Fruit fly (Drosophila melanogaster) whole organism, prepupa: ENCODE data around the gene CG31161.

Source experiments
- CG10631 ChIP-seq: fragments of 200-800 bp; sonication (Bioruptor generic); optimal IDR thresholded peaks from 2 replicates; lab custom pipeline; 2016; ENCODE audit warnings: missing biosample characterization, missing genetic modification characterization
- CG10669 ChIP-seq: fragments of 200-800 bp; sonication (Bioruptor generic); optimal IDR thresholded peaks from 3 replicates; lab custom pipeline; 2018; ENCODE audit warnings: missing biosample characterization, mild to moderate bottlenecking, missing genetic modification characterization, moderate library complexity
- CG11294 ChIP-seq: fragments of 200-800 bp; sonication (Bioruptor generic); IDR thresholded peaks from 2 replicates; pipeline ENCODE4 v1.3.6; 2022; ENCODE audit warnings: missing biosample characterization, missing genetic modification characterization
- CG11902 ChIP-seq: fragments of 200-800 bp; sonication (Bioruptor generic); optimal IDR thresholded peaks from 3 replicates; lab custom pipeline; 2016; ENCODE audit warnings: missing biosample characterization, missing genetic modification characterization
- CG15336 ChIP-seq: fragments of 200-800 bp; sonication (Bioruptor generic); IDR thresholded peaks from 2 replicates; pipeline ENCODE4 v1.3.6; 2022; ENCODE audit warnings: missing biosample characterization, missing genetic modification characterization
- CG1621 ChIP-seq: fragments of 200-800 bp; sonication (Bioruptor generic); optimal IDR thresholded peaks from 3 replicates; lab custom pipeline; 2018; ENCODE audit warnings: missing biosample characterization, mild to moderate bottlenecking, missing genetic modification characterization
- CG16779 ChIP-seq: fragments of 200-800 bp; sonication (Bioruptor generic); optimal IDR thresholded peaks from 3 replicates; lab custom pipeline; 2017; ENCODE audit warnings: missing biosample characterization, mild to moderate bottlenecking, missing genetic modification characterization
- CG3032 ChIP-seq: fragments of 200-800 bp; optimal IDR thresholded peaks from 2 replicates; lab custom pipeline; 2019; ENCODE audit warnings: missing biosample characterization, mild to moderate bottlenecking, missing genetic modification characterization, moderate library complexity
- CG31627 ChIP-seq: fragments of 200-800 bp; sonication (Bioruptor generic); optimal IDR thresholded peaks from 3 replicates; lab custom pipeline; 2016; ENCODE audit warnings: missing biosample characterization, missing genetic modification characterization
- CG32006 ChIP-seq: fragments of 200-800 bp; sonication (Bioruptor generic); optimal IDR thresholded peaks from 3 replicates; lab custom pipeline; 2017; ENCODE audit warnings: missing biosample characterization, mild to moderate bottlenecking, missing genetic modification characterization
- CG34406 ChIP-seq: fragments of 200-800 bp; sonication (Bioruptor generic); optimal IDR thresholded peaks from 3 replicates; lab custom pipeline; 2016; ENCODE audit warnings: missing biosample characterization, missing genetic modification characterization
- CG3919 ChIP-seq: fragments of 200-800 bp; sonication (Bioruptor generic); optimal IDR thresholded peaks from 3 replicates; lab custom pipeline; 2016; ENCODE audit warnings: missing biosample characterization, missing genetic modification characterization
- CG4318 ChIP-seq: fragments of 200-800 bp; sonication (Bioruptor generic); optimal IDR thresholded peaks from 3 replicates; lab custom pipeline; 2017; ENCODE audit warnings: missing biosample characterization, mild to moderate bottlenecking, missing genetic modification characterization
- CG6163 ChIP-seq: fragments of 200-800 bp; sonication (Bioruptor generic); IDR thresholded peaks from 3 replicates; pipeline ENCODE4 v1.3.6; 2022; ENCODE audit warnings: missing biosample characterization, missing genetic modification characterization
- CG6276 ChIP-seq: fragments of 200-800 bp; sonication (Bioruptor generic); optimal IDR thresholded peaks from 2 replicates; lab custom pipeline; 2017; ENCODE audit warnings: missing biosample characterization, mild to moderate bottlenecking, missing genetic modification characterization
- CG6792 ChIP-seq: fragments of 200-800 bp; sonication (Bioruptor generic); optimal IDR thresholded peaks from 3 replicates; lab custom pipeline; 2016; ENCODE audit warnings: missing biosample characterization, missing genetic modification characterization
- CG6808 ChIP-seq: fragments of 200-800 bp; sonication (Bioruptor generic); optimal IDR thresholded peaks from 3 replicates; lab custom pipeline; 2017; ENCODE audit warnings: missing biosample characterization, missing genetic modification characterization, mild to moderate bottlenecking, moderate library complexity, missing genetic modification reagents
- CG6854 ChIP-seq: fragments of 200-800 bp; sonication (Bioruptor generic); optimal IDR thresholded peaks from 2 replicates; lab custom pipeline; 2017; ENCODE audit warnings: missing biosample characterization, mild to moderate bottlenecking, missing genetic modification characterization
- CG7368 ChIP-seq: fragments of 200-800 bp; sonication (Bioruptor generic); optimal IDR thresholded peaks from 3 replicates; lab custom pipeline; 2016; ENCODE audit warnings: missing biosample characterization, missing genetic modification characterization
- CG8119 ChIP-seq: fragments of 200-800 bp; sonication (Bioruptor generic); IDR thresholded peaks from 3 replicates; pipeline ENCODE4 v1.3.6; 2022; ENCODE audit warnings: missing biosample characterization, missing genetic modification characterization
- CG8632 ChIP-seq: fragments of 200-800 bp; sonication (Bioruptor generic); optimal IDR thresholded peaks from 3 replicates; lab custom pipeline; 2016; ENCODE audit warnings: missing biosample characterization, missing genetic modification characterization
- Ets96B ChIP-seq: fragments of 200-800 bp; optimal IDR thresholded peaks from 2 replicates; lab custom pipeline; 2019; ENCODE audit warnings: missing biosample characterization, mild to moderate bottlenecking, missing genetic modification characterization, moderate library complexity
- Hr39 ChIP-seq: fragments of 200-800 bp; sonication (Bioruptor generic); optimal IDR thresholded peaks from 2 replicates; lab custom pipeline; 2016; ENCODE audit warnings: missing biosample characterization, missing genetic modification characterization
- Hr4 ChIP-seq: fragments of 200-800 bp; sonication (Bioruptor generic); optimal IDR thresholded peaks from 3 replicates; lab custom pipeline; 2016; ENCODE audit warnings: missing biosample characterization, missing genetic modification characterization
- Lpt ChIP-seq: fragments of 200-800 bp; sonication (Bioruptor generic); optimal IDR thresholded peaks from 3 replicates; lab custom pipeline; 2016; ENCODE audit warnings: missing biosample characterization, missing genetic modification characterization
- Met ChIP-seq: fragments of 200-800 bp; sonication (Bioruptor generic); optimal IDR thresholded peaks from 3 replicates; lab custom pipeline; 2016; ENCODE audit warnings: missing biosample characterization, missing genetic modification characterization
- OdsH ChIP-seq: fragments of 200-800 bp; sonication (Bioruptor generic); optimal IDR thresholded peaks from 3 replicates; lab custom pipeline; 2016; ENCODE audit warnings: missing biosample characterization, missing genetic modification characterization
- Smox ChIP-seq: fragments of 200-800 bp; sonication (Bioruptor generic); optimal IDR thresholded peaks from 3 replicates; lab custom pipeline; 2016; ENCODE audit warnings: missing biosample characterization, missing genetic modification characterization
- Sox102F ChIP-seq: fragments of 200-800 bp; sonication (Bioruptor generic); optimal IDR thresholded peaks from 2 replicates; lab custom pipeline; 2016; ENCODE audit warnings: missing biosample characterization, mild to moderate bottlenecking, missing genetic modification characterization
- Sox14 ChIP-seq: fragments of 200-800 bp; sonication (Bioruptor generic); optimal IDR thresholded peaks from 3 replicates; lab custom pipeline; 2016; ENCODE audit warnings: missing biosample characterization, missing genetic modification characterization
- achi ChIP-seq: fragments of 200-800 bp; sonication (Bioruptor generic); optimal IDR thresholded peaks from 3 replicates; lab custom pipeline; 2016; ENCODE audit warnings: missing biosample characterization, missing genetic modification characterization
- cyc ChIP-seq: fragments of 200-800 bp; sonication (Bioruptor generic); optimal IDR thresholded peaks from 3 replicates; lab custom pipeline; 2016; ENCODE audit warnings: missing biosample characterization, missing genetic modification characterization
- dsx ChIP-seq: fragments of 200-800 bp; optimal IDR thresholded peaks from 3 replicates; lab custom pipeline; 2019; ENCODE audit warnings: missing biosample characterization, mild to moderate bottlenecking, missing genetic modification characterization, moderate library complexity; ENCODE audit not compliant: poor library complexity, severe bottlenecking
- fd59A ChIP-seq: fragments of 200-800 bp; sonication (Bioruptor generic); optimal IDR thresholded peaks from 2 replicates; lab custom pipeline; 2017; ENCODE audit warnings: missing biosample characterization, mild to moderate bottlenecking, missing genetic modification characterization, missing genetic modification reagents
- fd85E ChIP-seq: fragments of 200-800 bp; sonication (Bioruptor generic); optimal IDR thresholded peaks from 3 replicates; lab custom pipeline; 2016; ENCODE audit warnings: missing biosample characterization, missing genetic modification characterization
- fkh ChIP-seq: fragments of 200-800 bp; sonication (Bioruptor generic); optimal IDR thresholded peaks from 3 replicates; lab custom pipeline; 2017; ENCODE audit warnings: missing biosample characterization, mild to moderate bottlenecking, missing genetic modification characterization, moderate library complexity
- net ChIP-seq: fragments of 200-800 bp; sonication (Bioruptor generic); optimal IDR thresholded peaks from 3 replicates; lab custom pipeline; 2016; ENCODE audit warnings: missing biosample characterization, missing genetic modification characterization
- salr ChIP-seq, 2 experiments: fragments of 200-800 bp; sonication (Bioruptor generic); optimal IDR thresholded peaks; 3 replicates each; lab custom pipeline; 2016 to 2018; ENCODE audit warnings: missing biosample characterization in 2 of 2, missing genetic modification characterization in 2 of 2, mild to moderate bottlenecking in 1 of 2
- ss ChIP-seq, 2 experiments: fragments of 200-800 bp; sonication (Bioruptor generic); optimal IDR thresholded peaks; 2 replicates in 1 of 2; 3 replicates in 1 of 2; lab custom pipeline; 2017 to 2018; ENCODE audit warnings: mild to moderate bottlenecking in 2 of 2, missing biosample characterization in 2 of 2, missing genetic modification characterization in 2 of 2, moderate library complexity in 1 of 2
- svp ChIP-seq: fragments of 200-800 bp; sonication (Bioruptor generic); peaks from one replicate; lab custom pipeline; 2016; ENCODE audit warnings: missing biosample characterization, missing genetic modification characterization
- topi ChIP-seq: fragments of 200-800 bp; sonication (Bioruptor generic); optimal IDR thresholded peaks from 3 replicates; lab custom pipeline; 2016; ENCODE audit warnings: missing biosample characterization, missing genetic modification characterization

CG31161 gene

DNA sequence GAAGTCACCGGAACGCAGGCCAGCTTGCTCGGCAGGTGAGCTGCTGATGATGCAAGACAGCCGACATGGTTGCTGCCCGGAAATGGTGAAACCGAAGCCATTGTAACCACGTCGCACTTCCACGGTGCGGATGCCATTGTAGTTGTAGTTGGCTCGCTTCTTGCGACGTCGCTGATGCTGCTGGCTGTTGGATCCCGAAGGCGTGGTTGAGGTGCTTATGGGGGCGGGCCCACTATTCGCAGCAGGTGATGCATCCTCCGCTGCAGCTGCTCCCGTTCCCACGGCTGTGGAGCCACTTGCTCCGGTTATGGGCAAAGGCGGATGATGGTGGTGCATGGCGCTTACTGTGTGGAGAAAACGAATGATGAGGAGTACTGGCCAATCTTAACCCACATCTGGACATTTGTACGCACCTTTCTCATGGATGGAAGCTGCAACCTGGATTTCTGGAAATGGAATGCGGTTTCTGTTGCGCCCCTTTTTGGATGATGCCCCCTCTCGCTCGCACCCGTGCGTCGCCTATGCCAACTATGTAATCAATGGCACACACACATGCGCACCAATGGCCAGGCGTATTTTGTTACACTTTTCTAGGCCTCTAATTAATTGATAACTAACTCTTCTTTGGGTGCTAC is 22.4 kb downstream of the CG31161 start:
- TF ChIP-seq CG10669 (no peak), CG15336 (no peak), CG34406 (GFP tag; lab: Kevin White, UChicago) (no peak), CG1621 (tag; lab: Kevin White, UChicago) (no peak), Lpt (GFP tag; lab: Kevin White, UChicago) (no peak), Hr4 (GFP tag; lab: Kevin White, UChicago) (no peak), Sox102F (GFP tag; lab: Kevin White, UChicago) (no peak), fkh (no peak), CG6854 (GFP tag; lab: Kevin White, UChicago) (no peak), topi (no peak), CG6276 (no peak), CG32006 (GFP tag; lab: Kevin White, UChicago) (no peak), fd59A (GFP tag; lab: Kevin White, UChicago) (no peak)

DNA sequence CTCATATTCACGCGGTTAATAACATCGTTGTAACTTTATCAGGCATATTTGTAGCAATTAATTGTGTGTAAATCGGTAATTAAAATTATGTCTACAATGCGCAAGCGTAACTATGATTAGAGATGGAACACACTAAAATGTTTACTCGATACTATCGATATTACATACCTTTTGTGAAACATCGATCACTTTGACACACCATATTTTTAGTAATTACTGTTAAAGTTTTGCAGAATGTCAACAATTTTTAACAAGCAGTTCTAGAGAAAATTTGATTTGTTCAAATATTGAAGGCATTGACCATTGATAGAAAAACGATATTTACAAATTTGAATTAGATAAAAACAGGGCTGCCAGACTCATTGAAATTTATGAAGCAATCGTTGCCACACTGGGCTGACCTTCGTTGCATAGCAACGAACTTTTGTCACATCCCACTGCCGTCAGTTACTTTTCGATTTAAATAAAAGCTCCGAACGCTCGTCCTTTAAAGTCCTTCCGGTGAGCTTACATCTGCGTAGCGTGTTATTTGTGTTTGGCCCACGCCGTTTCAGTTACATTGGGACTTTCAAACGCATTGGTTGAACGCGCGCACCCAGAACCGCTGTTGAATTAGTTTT is 23.0 kb downstream of the CG31161 start, which contains the start of the genes loco and wake:
loco (minus strand) TSS at position 149 of the 620 bp plus-strand sequence.
wake (plus strand) TSS at position 570 of the 620 bp plus-strand sequence.
- no peak for TF ChIP-seq Ets96B (tag; lab: Kevin White, UChicago)
- peak; percentile 71 for TF ChIP-seq fkh
- no peak for TF ChIP-seq Smox (GFP tag; lab: Kevin White, UChicago)
- TF ChIP-seq dsx (GFP tag; lab: Kevin White, UChicago), result peak; percentile 95
- TF ChIP-seq CG4318 (GFP tag; lab: Kevin White, UChicago), result no peak
- peak; percentile 50 for TF ChIP-seq svp (GFP tag; lab: Kevin White, UChicago)
- TF ChIP-seq fd59A (GFP tag; lab: Kevin White, UChicago), result no peak
- no peak for TF ChIP-seq fd85E
- TF ChIP-seq, all 60 proteins: peak for 3

DNA sequence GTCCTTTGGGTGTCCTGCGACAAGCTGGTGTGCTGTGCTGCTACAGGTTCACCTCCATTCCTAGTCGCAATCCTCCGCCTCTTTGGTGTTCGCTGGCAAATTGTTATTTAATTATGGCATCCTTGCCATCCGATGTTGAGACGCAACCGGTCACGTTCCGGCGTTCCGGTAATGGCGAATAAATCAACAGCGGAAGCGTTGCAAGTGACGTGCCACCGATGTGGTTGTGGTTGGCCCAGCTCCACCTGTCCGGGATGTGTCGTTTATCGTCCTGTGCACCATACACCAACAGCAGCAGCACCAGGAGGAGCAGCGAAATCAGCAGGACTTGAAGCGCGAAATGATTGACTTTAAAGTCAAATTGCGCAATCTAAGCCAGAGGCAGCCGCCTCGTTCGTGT is 33.5 kb downstream of the CG31161 start:
- no peak for TF ChIP-seq svp (GFP tag; lab: Kevin White, UChicago)

DNA sequence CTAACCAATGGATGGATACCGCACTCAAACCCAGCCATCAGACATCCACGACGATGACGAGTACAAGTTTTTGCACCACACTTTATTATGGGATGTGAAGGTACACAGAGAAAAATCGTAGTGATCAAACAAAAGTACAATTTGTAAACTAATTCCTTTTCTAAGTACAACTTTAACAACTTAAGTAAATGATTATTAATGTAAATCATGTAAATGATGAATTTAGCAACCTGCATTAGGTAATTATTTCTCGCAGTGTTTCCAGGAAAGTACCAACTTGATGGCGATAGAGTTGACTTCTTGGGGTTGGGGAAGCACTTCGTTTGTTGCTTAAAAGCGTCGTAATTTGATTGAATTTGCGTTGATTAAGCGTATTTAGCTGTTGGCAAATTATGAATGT is 46.8 kb downstream of the CG31161 start:
- TF ChIP-seq dsx (GFP tag; lab: Kevin White, UChicago) (no peak), fd59A (GFP tag; lab: Kevin White, UChicago) (peak; percentile 46), CG6808 (GFP tag; lab: Kevin White, UChicago) (no peak), Lpt (GFP tag; lab: Kevin White, UChicago) (peak; percentile 10), CG16779 (tag; lab: Kevin White, UChicago) (no peak), CG31627 (GFP tag; lab: Kevin White, UChicago) (peak; percentile 42), fkh (no peak), cyc (GFP tag; lab: Kevin White, UChicago) (no peak), topi (peak; percentile 8), CG3919 (GFP tag; lab: Kevin White, UChicago) (peak; percentile 11), Sox14 (GFP tag; lab: Kevin White, UChicago) (peak; percentile 64), Hr39 (GFP tag; lab: Kevin White, UChicago) (peak; percentile 41), Smox (GFP tag; lab: Kevin White, UChicago) (peak; percentile 22), CG11294 (GFP tag; lab: Robert Waterston, UW) (no peak), CG34406 (GFP tag; lab: Kevin White, UChicago) (peak; percentile 31), CG10631 (peak; percentile 51), Met (GFP tag; lab: Kevin White, UChicago) (peak; percentile 37), CG3032 (tag; lab: Kevin White, UChicago) (no peak), CG1621 (tag; lab: Kevin White, UChicago) (peak; percentile 32), salr (GFP tag; optimal IDR thresholded peaks at IDR 0.05; lab: Kevin White, UChicago) (peak; percentile 28 to 69), ss (GFP tag; optimal IDR thresholded peaks at IDR 0.05; lab: Kevin White, UChicago) (no peak), achi (peak; percentile 75), CG8119 (peak; percentile 90), CG6163 (GFP tag; lab: Robert Waterston, UW) (peak; percentile 76; the same call in 2 of the 3 replicates), CG11902 (GFP tag; lab: Kevin White, UChicago) (no peak), net (peak; percentile 64), Hr4 (GFP tag; lab: Kevin White, UChicago) (peak; percentile 87), CG32006 (GFP tag; lab: Kevin White, UChicago) (peak; percentile 86), CG8632 (GFP tag; lab: Kevin White, UChicago) (peak; percentile 35), Ets96B (tag; lab: Kevin White, UChicago) (peak; percentile 27), OdsH (GFP tag; lab: Kevin White, UChicago) (peak; percentile 73), CG6276 (peak; percentile 51), CG7368 (GFP tag; lab: Kevin White, UChicago) (no peak), CG10669 (no peak), CG6792 (GFP tag; lab: Kevin White, UChicago) (peak; percentile 8)
